Worm (Caenorhabditis elegans) whole organism, young adult: ENCODE measurements around the gene Y82E9BR.8.
"Not testable (repeated sequence)": the region's sequence is repeated elsewhere in the genome, so short reads cannot be mapped to it uniquely, and the experiment has no call there.

ENCODE experiments used
- B0336.3 ChIP-seq: fragments of 200-800 bp; sonication (Bioruptor generic); IDR thresholded peaks from 2 replicates; pipeline ENCODE4 v1.3.6; 2022; ENCODE audit warnings: missing genetic modification characterization, missing compliant biosample characterization
- C17E4.6 ChIP-seq: fragments of 200-800 bp; sonication (Bioruptor generic); IDR thresholded peaks from 2 replicates; pipeline ENCODE4 v1.3.6; 2022; ENCODE audit warnings: missing genetic modification reagents, missing genetic modification characterization, missing compliant biosample characterization
- F37B4.10 ChIP-seq: fragments of 200-800 bp; sonication (Bioruptor generic); IDR thresholded peaks from 2 replicates; pipeline ENCODE4 v1.3.6; 2022; ENCODE audit warnings: missing genetic modification characterization, missing compliant biosample characterization
- F55B11.4 ChIP-seq: sonication (generic microtip); optimal IDR thresholded peaks from 2 replicates; lab custom pipeline; 2016; ENCODE audit warnings: missing compliant biosample characterization, missing genetic modification characterization, borderline replicate concordance; ENCODE audit not compliant: insufficient read depth
- K12H6.12 ChIP-seq: fragments of 200-800 bp; sonication (Bioruptor generic); optimal IDR thresholded peaks from 2 replicates; lab custom pipeline; 2018; ENCODE audit warnings: mild to moderate bottlenecking, missing genetic modification characterization, missing compliant biosample characterization
- T26A5.8 ChIP-seq: sonication (generic microtip); optimal IDR thresholded peaks from 2 replicates; lab custom pipeline; 2016; ENCODE audit warnings: missing genetic modification characterization, missing compliant biosample characterization
- Y67H2A.10 ChIP-seq: fragments of 200-800 bp; sonication (Bioruptor generic); conservative IDR thresholded peaks from 2 replicates; pipeline ENCODE4 v1.3.6; 2022; ENCODE audit warnings: missing genetic modification reagents, missing genetic modification characterization, missing compliant biosample characterization
- ama-1 ChIP-seq, 3 experiments: fragments of 150-350 bp in 1 of 3; sonication (generic microtip) in 2 of 3; optimal IDR thresholded peaks; 2 replicates each; lab custom pipeline; 2014 to 2018; ENCODE audit warnings: missing biosample characterization in 2 of 3, missing genetic modification characterization in 2 of 3, missing genetic modification reagents in 2 of 3
- aptf-2 ChIP-seq: fragments of 200-800 bp; sonication (Bioruptor generic); conservative IDR thresholded peaks from 2 replicates; pipeline ENCODE4 v1.3.6; 2022; ENCODE audit warnings: missing genetic modification reagents, missing genetic modification characterization, missing compliant biosample characterization
- bed-1 ChIP-seq: fragments of 200-800 bp; sonication (Bioruptor generic); IDR thresholded peaks from 2 replicates; pipeline ENCODE4 v1.3.6; 2022; ENCODE audit warnings: missing genetic modification reagents, missing genetic modification characterization, missing compliant biosample characterization
- bed-2 ChIP-seq: fragments of 200-800 bp; sonication (Bioruptor generic); IDR thresholded peaks from 2 replicates; pipeline ENCODE4 v1.3.6; 2022; ENCODE audit warnings: missing genetic modification reagents, missing genetic modification characterization, missing compliant biosample characterization
- cebp-2 ChIP-seq: fragments of 200-800 bp; sonication (Bioruptor generic); IDR thresholded peaks from 2 replicates; pipeline ENCODE4 v1.3.6; 2022; ENCODE audit warnings: missing genetic modification characterization, missing compliant biosample characterization
- ceh-40 ChIP-seq: fragments of 200-800 bp; sonication (Bioruptor generic); IDR thresholded peaks from 2 replicates; pipeline ENCODE4 v1.3.6; 2022; ENCODE audit warnings: missing genetic modification characterization, missing compliant biosample characterization
- dox-1 ChIP-seq: fragments of 200-800 bp; sonication (Bioruptor generic); IDR thresholded peaks from 2 replicates; pipeline ENCODE4 v1.3.6; 2022; ENCODE audit warnings: missing genetic modification reagents, missing genetic modification characterization, missing compliant biosample characterization
- egl-18 ChIP-seq: fragments of 200-800 bp; sonication (Bioruptor generic); IDR thresholded peaks from 2 replicates; pipeline ENCODE4 v1.3.6; 2022; ENCODE audit warnings: missing genetic modification reagents, missing genetic modification characterization, missing compliant biosample characterization
- egl-44 ChIP-seq: fragments of 200-800 bp; sonication (Bioruptor generic); IDR thresholded peaks from 2 replicates; pipeline ENCODE4 v1.3.6; 2022; ENCODE audit warnings: missing genetic modification reagents, missing genetic modification characterization, missing compliant biosample characterization
- ets-4 ChIP-seq: fragments of 200-800 bp; sonication (Bioruptor generic); optimal IDR thresholded peaks from 2 replicates; lab custom pipeline; 2018; ENCODE audit warnings: mild to moderate bottlenecking, missing genetic modification characterization, missing compliant biosample characterization
- fkh-3 ChIP-seq: sonication (generic microtip); optimal IDR thresholded peaks from 2 replicates; lab custom pipeline; 2016; ENCODE audit warnings: mild to moderate bottlenecking, missing genetic modification characterization, missing compliant biosample characterization
- him-1 ChIP-seq: sonication (generic microtip); optimal IDR thresholded peaks from 2 replicates; lab custom pipeline; 2016; ENCODE audit warnings: missing genotype, missing genetic modification reagents, missing genetic modification characterization, missing compliant biosample characterization
- lin-35 ChIP-seq, 3 experiments: fragments of 150-350 bp in 2 of 3; sonication (generic microtip) in 1 of 3; optimal IDR thresholded peaks; 2 replicates each; lab custom pipeline; 2014 to 2018; ENCODE audit warnings: missing biosample characterization in 3 of 3, missing genetic modification characterization in 3 of 3, missing genetic modification reagents in 3 of 3
- lin-54 ChIP-seq: fragments of 200-800 bp; sonication (Bioruptor generic); optimal IDR thresholded peaks from 2 replicates; lab custom pipeline; 2018; ENCODE audit warnings: mild to moderate bottlenecking, missing genetic modification characterization, missing compliant biosample characterization
- lsl-1 ChIP-seq: fragments of 200-800 bp; sonication (Bioruptor generic); optimal IDR thresholded peaks from 2 replicates; lab custom pipeline; 2018; ENCODE audit warnings: mild to moderate bottlenecking, missing genetic modification characterization, moderate library complexity, missing compliant biosample characterization
- madf-3 ChIP-seq: fragments of 200-800 bp; sonication (Bioruptor generic); IDR thresholded peaks from 2 replicates; pipeline ENCODE4 v1.3.6; 2022; ENCODE audit warnings: missing genetic modification reagents, missing genetic modification characterization, missing compliant biosample characterization
- madf-6 ChIP-seq: fragments of 200-800 bp; sonication (Bioruptor generic); IDR thresholded peaks from 2 replicates; pipeline ENCODE4 v1.3.6; 2022; ENCODE audit warnings: missing genetic modification reagents, missing genetic modification characterization, missing compliant biosample characterization
- rec-8 ChIP-seq, 2 experiments: sonication (generic microtip); optimal IDR thresholded peaks; 2 replicates each; lab custom pipeline; 2016; ENCODE audit warnings: mild to moderate bottlenecking in 2 of 2, missing genetic modification characterization in 2 of 2, missing genetic modification reagents in 2 of 2, missing genotype in 2 of 2, missing biosample characterization in 1 of 2, missing compliant biosample characterization in 1 of 2, moderate library complexity in 1 of 2
- unc-130 ChIP-seq: sonication (generic microtip); optimal IDR thresholded peaks from 2 replicates; lab custom pipeline; 2016; ENCODE audit warnings: missing genetic modification reagents, missing genetic modification characterization, missing compliant biosample characterization
- zfh-2 ChIP-seq: fragments of 200-800 bp; sonication (Bioruptor generic); conservative IDR thresholded peaks from 2 replicates; pipeline ENCODE4 v1.3.6; 2022; ENCODE audit warnings: missing genetic modification reagents, missing genetic modification characterization, missing compliant biosample characterization

Gene Y82E9BR.8

ce11 chrIII:1383483-1383882 is 25.6 kb upstream of the Y82E9BR.8 start:
- TF ChIP-seq B0336.3 (GFP tag; lab: Robert Waterston, UW) (no peak), dox-1 (GFP tag; lab: Robert Waterston, UW) (no peak), bed-1 (GFP tag; lab: Robert Waterston, UW) (no peak), T26A5.8 (tag; lab: Kevin White, UChicago) (no peak), lin-35 (GFP tag; optimal IDR thresholded peaks at IDR 0.05; lab: Kevin White, UChicago) (no peak), egl-18 (GFP tag; lab: Robert Waterston, UW) (no peak), ceh-40 (GFP tag; lab: Robert Waterston, UW) (no peak), F37B4.10 (no peak), madf-3 (GFP tag; lab: Robert Waterston, UW) (no peak), ets-4 (GFP tag; lab: Kevin White, UChicago) (no peak), F55B11.4 (tag; lab: Kevin White, UChicago) (no peak), Y67H2A.10 (GFP tag; lab: Robert Waterston, UW) (no peak), fkh-3 (no peak), madf-6 (GFP tag; lab: Robert Waterston, UW) (no peak)

DNA sequence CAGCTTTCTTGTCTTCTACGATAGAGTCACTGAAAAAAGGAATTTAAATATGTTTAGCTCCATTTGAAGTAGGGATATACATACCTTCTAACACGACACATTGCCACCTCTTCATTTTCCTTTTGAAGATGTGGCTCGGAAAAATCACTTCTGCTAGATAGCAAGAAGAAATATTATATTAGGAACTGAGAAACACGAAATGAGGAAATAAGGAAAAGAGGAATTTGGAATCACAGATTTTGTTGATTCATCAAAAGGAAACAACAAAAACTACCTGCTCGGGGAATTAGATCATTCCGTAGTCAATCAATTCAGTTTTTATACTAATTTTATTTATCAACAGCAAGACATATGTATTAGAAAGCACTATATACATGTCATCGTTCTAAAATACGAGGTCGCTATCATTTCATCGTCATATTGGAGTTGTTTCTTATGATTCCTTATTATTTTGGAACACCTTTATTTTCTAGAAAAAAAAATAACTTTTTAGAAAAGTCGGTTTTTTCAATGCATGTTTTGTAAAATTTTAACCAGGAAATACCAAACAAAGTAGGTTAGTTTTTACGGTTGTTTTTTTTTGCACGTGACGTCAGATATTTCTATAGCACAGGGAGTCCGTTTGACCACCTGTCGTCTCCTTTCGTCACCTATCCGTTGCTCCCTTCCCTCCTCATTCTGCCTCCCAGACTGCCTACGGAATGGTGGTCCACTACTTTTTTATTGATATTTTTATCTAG is 22.8 kb upstream of the Y82E9BR.8 start, which contains the start of the genes pals-21 and Y82E9BR.6:
TSS of gene pals-21 (minus strand) at position 101 of the 740 bp plus-strand sequence.
TSS of gene Y82E9BR.6 (plus strand) at position 690 of the 740 bp plus-strand sequence.
- TF ChIP-seq cebp-2 (GFP tag; lab: Robert Waterston, UW) (0 out of 2 replicates have a peak, but pooled peaks have one; percentile 8), ama-1 (optimal IDR thresholded peaks at IDR 0.05; lab: Kevin White, UChicago) (no peak), ama-1 (GFP tag; optimal IDR thresholded peaks at IDR 0.05; lab: Kevin White, UChicago) (no peak), aptf-2 (no peak), lsl-1 (no peak)

DNA sequence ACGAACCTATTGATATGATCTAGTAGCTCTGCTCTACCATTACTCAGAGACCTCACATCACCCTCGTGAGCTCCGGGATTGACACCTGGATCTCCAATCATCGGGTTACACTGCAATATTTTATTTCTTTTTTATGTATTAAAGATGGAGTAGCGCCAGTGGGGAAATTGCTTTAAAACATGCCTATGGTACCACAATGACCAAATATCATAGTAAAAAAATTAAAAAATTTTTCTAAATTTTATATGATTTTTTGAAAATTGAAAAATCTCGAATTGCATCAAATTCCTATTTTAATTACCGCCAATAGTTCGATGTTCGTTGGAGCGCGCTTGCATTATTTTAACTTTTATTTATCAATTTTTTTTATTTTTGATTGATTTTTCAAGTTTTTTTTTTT is 20.0 kb upstream of the Y82E9BR.8 start, which contains the start of gene pals-40:
TSS of gene pals-40 (minus strand) at position 101 of the 400 bp plus-strand sequence.
- not testable (repeated sequence) for TF ChIP-seq T26A5.8 (tag; lab: Kevin White, UChicago); K12H6.12; madf-6 (GFP tag; lab: Robert Waterston, UW)

- not testable (repeated sequence) for TF ChIP-seq fkh-3; lin-54 (GFP tag; lab: Kevin White, UChicago); unc-130 (GFP tag; lab: Kevin White, UChicago)
Observed at ce11 chrIII:1375491-1375890, 17.6 kb upstream of the Y82E9BR.8 start, which contains the start of gene Y82E9BR.10. TSS of gene Y82E9BR.10 (minus strand) at chrIII:1375591.

- TF ChIP-seq egl-18 (GFP tag; lab: Robert Waterston, UW) (no peak), B0336.3 (GFP tag; lab: Robert Waterston, UW) (no peak), bed-2 (GFP tag; lab: Robert Waterston, UW) (no peak), rec-8 (tag; optimal IDR thresholded peaks at IDR 0.05; lab: Kevin White, UChicago) (no peak), him-1 (no peak), egl-44 (GFP tag; lab: Robert Waterston, UW) (no peak), zfh-2 (GFP tag; lab: Robert Waterston, UW) (peak; percentile 67), C17E4.6 (GFP tag; lab: Robert Waterston, UW) (no peak)
Observed at ce11 chrIII:1374355-1374807, 16.5 kb upstream of the Y82E9BR.8 start, which contains the start of gene Y82E9BR.20. TSS of gene Y82E9BR.20 (plus strand) at chrIII:1374405.
